Fruit fly (Drosophila melanogaster) whole organism, prepupa: ENCODE results near the gene Chro.

ENCODE experiments used
- Blimp-1 ChIP-seq: fragments of 200-800 bp; sonication (Bioruptor generic); optimal IDR thresholded peaks from 3 replicates; lab custom pipeline; 2017; ENCODE audit warnings: missing biosample characterization, missing genetic modification characterization, mild to moderate bottlenecking, moderate library complexity, missing genetic modification reagents
- CG10631 ChIP-seq: fragments of 200-800 bp; sonication (Bioruptor generic); optimal IDR thresholded peaks from 2 replicates; lab custom pipeline; 2016; ENCODE audit warnings: missing biosample characterization, missing genetic modification characterization
- CG10669 ChIP-seq: fragments of 200-800 bp; sonication (Bioruptor generic); optimal IDR thresholded peaks from 3 replicates; lab custom pipeline; 2018; ENCODE audit warnings: missing biosample characterization, mild to moderate bottlenecking, missing genetic modification characterization, moderate library complexity
- CG11294 ChIP-seq: fragments of 200-800 bp; sonication (Bioruptor generic); IDR thresholded peaks from 2 replicates; pipeline ENCODE4 v1.3.6; 2022; ENCODE audit warnings: missing biosample characterization, missing genetic modification characterization
- CG11902 ChIP-seq: fragments of 200-800 bp; sonication (Bioruptor generic); optimal IDR thresholded peaks from 3 replicates; lab custom pipeline; 2016; ENCODE audit warnings: missing biosample characterization, missing genetic modification characterization
- CG15336 ChIP-seq: fragments of 200-800 bp; sonication (Bioruptor generic); IDR thresholded peaks from 2 replicates; pipeline ENCODE4 v1.3.6; 2022; ENCODE audit warnings: missing biosample characterization, missing genetic modification characterization
- CG1621 ChIP-seq: fragments of 200-800 bp; sonication (Bioruptor generic); optimal IDR thresholded peaks from 3 replicates; lab custom pipeline; 2018; ENCODE audit warnings: missing biosample characterization, mild to moderate bottlenecking, missing genetic modification characterization
- CG16779 ChIP-seq: fragments of 200-800 bp; sonication (Bioruptor generic); optimal IDR thresholded peaks from 3 replicates; lab custom pipeline; 2017; ENCODE audit warnings: missing biosample characterization, mild to moderate bottlenecking, missing genetic modification characterization
- CG3032 ChIP-seq: fragments of 200-800 bp; optimal IDR thresholded peaks from 2 replicates; lab custom pipeline; 2019; ENCODE audit warnings: missing biosample characterization, mild to moderate bottlenecking, missing genetic modification characterization, moderate library complexity
- CG31627 ChIP-seq: fragments of 200-800 bp; sonication (Bioruptor generic); optimal IDR thresholded peaks from 3 replicates; lab custom pipeline; 2016; ENCODE audit warnings: missing biosample characterization, missing genetic modification characterization
- CG34406 ChIP-seq: fragments of 200-800 bp; sonication (Bioruptor generic); optimal IDR thresholded peaks from 3 replicates; lab custom pipeline; 2016; ENCODE audit warnings: missing biosample characterization, missing genetic modification characterization
- CG3919 ChIP-seq: fragments of 200-800 bp; sonication (Bioruptor generic); optimal IDR thresholded peaks from 3 replicates; lab custom pipeline; 2016; ENCODE audit warnings: missing biosample characterization, missing genetic modification characterization
- CG4318 ChIP-seq: fragments of 200-800 bp; sonication (Bioruptor generic); optimal IDR thresholded peaks from 3 replicates; lab custom pipeline; 2017; ENCODE audit warnings: missing biosample characterization, mild to moderate bottlenecking, missing genetic modification characterization
- CG6163 ChIP-seq: fragments of 200-800 bp; sonication (Bioruptor generic); IDR thresholded peaks from 3 replicates; pipeline ENCODE4 v1.3.6; 2022; ENCODE audit warnings: missing biosample characterization, missing genetic modification characterization
- CG6276 ChIP-seq: fragments of 200-800 bp; sonication (Bioruptor generic); optimal IDR thresholded peaks from 2 replicates; lab custom pipeline; 2017; ENCODE audit warnings: missing biosample characterization, mild to moderate bottlenecking, missing genetic modification characterization
- CG6792 ChIP-seq: fragments of 200-800 bp; sonication (Bioruptor generic); optimal IDR thresholded peaks from 3 replicates; lab custom pipeline; 2016; ENCODE audit warnings: missing biosample characterization, missing genetic modification characterization
- CG6808 ChIP-seq: fragments of 200-800 bp; sonication (Bioruptor generic); optimal IDR thresholded peaks from 3 replicates; lab custom pipeline; 2017; ENCODE audit warnings: missing biosample characterization, missing genetic modification characterization, mild to moderate bottlenecking, moderate library complexity, missing genetic modification reagents
- CG7368 ChIP-seq: fragments of 200-800 bp; sonication (Bioruptor generic); optimal IDR thresholded peaks from 3 replicates; lab custom pipeline; 2016; ENCODE audit warnings: missing biosample characterization, missing genetic modification characterization
- CG8119 ChIP-seq: fragments of 200-800 bp; sonication (Bioruptor generic); IDR thresholded peaks from 3 replicates; pipeline ENCODE4 v1.3.6; 2022; ENCODE audit warnings: missing biosample characterization, missing genetic modification characterization
- CG8319 ChIP-seq: fragments of 200-800 bp; sonication (Bioruptor generic); optimal IDR thresholded peaks from 3 replicates; lab custom pipeline; 2016; ENCODE audit warnings: missing biosample characterization, missing genetic modification characterization
- CG9139 ChIP-seq: fragments of 200-800 bp; sonication (Bioruptor generic); optimal IDR thresholded peaks from 3 replicates; lab custom pipeline; 2017; ENCODE audit warnings: missing biosample characterization, mild to moderate bottlenecking, missing genetic modification characterization
- Eip75B ChIP-seq: fragments of 200-800 bp; sonication (Bioruptor generic); optimal IDR thresholded peaks from 3 replicates; lab custom pipeline; 2016; ENCODE audit warnings: missing biosample characterization, missing genetic modification characterization
- Eip78C ChIP-seq: fragments of 200-800 bp; sonication (Bioruptor generic); peaks from one replicate; lab custom pipeline; 2016; ENCODE audit warnings: missing biosample characterization, missing genetic modification characterization
- Ets96B ChIP-seq: fragments of 200-800 bp; optimal IDR thresholded peaks from 2 replicates; lab custom pipeline; 2019; ENCODE audit warnings: missing biosample characterization, mild to moderate bottlenecking, missing genetic modification characterization, moderate library complexity
- Gug ChIP-seq: fragments of 200-800 bp; sonication (Bioruptor generic); IDR thresholded peaks from 2 replicates; pipeline ENCODE4 v1.3.6; 2022; ENCODE audit warnings: missing biosample characterization, missing genetic modification characterization
- Hr38 ChIP-seq: sonication (Bioruptor generic); optimal IDR thresholded peaks from 2 replicates; lab custom pipeline; 2016; ENCODE audit warnings: missing biosample characterization, missing genetic modification characterization
- Hr39 ChIP-seq: fragments of 200-800 bp; sonication (Bioruptor generic); optimal IDR thresholded peaks from 2 replicates; lab custom pipeline; 2016; ENCODE audit warnings: missing biosample characterization, missing genetic modification characterization
- Hr4 ChIP-seq: fragments of 200-800 bp; sonication (Bioruptor generic); optimal IDR thresholded peaks from 3 replicates; lab custom pipeline; 2016; ENCODE audit warnings: missing biosample characterization, missing genetic modification characterization
- Lpt ChIP-seq: fragments of 200-800 bp; sonication (Bioruptor generic); optimal IDR thresholded peaks from 3 replicates; lab custom pipeline; 2016; ENCODE audit warnings: missing biosample characterization, missing genetic modification characterization
- Met ChIP-seq: fragments of 200-800 bp; sonication (Bioruptor generic); optimal IDR thresholded peaks from 3 replicates; lab custom pipeline; 2016; ENCODE audit warnings: missing biosample characterization, missing genetic modification characterization
- Sox102F ChIP-seq: fragments of 200-800 bp; sonication (Bioruptor generic); optimal IDR thresholded peaks from 2 replicates; lab custom pipeline; 2016; ENCODE audit warnings: missing biosample characterization, mild to moderate bottlenecking, missing genetic modification characterization
- Sox15 ChIP-seq: fragments of 200-800 bp; sonication (Bioruptor generic); optimal IDR thresholded peaks from 3 replicates; lab custom pipeline; 2016; ENCODE audit warnings: missing biosample characterization, missing genetic modification characterization
- achi ChIP-seq: fragments of 200-800 bp; sonication (Bioruptor generic); optimal IDR thresholded peaks from 3 replicates; lab custom pipeline; 2016; ENCODE audit warnings: missing biosample characterization, missing genetic modification characterization
- acj6 ChIP-seq: fragments of 200-800 bp; sonication (Bioruptor generic); optimal IDR thresholded peaks from 3 replicates; lab custom pipeline; 2016; ENCODE audit warnings: missing biosample characterization, missing genetic modification characterization
- cyc ChIP-seq: fragments of 200-800 bp; sonication (Bioruptor generic); optimal IDR thresholded peaks from 3 replicates; lab custom pipeline; 2016; ENCODE audit warnings: missing biosample characterization, missing genetic modification characterization
- dsx ChIP-seq: fragments of 200-800 bp; optimal IDR thresholded peaks from 3 replicates; lab custom pipeline; 2019; ENCODE audit warnings: missing biosample characterization, mild to moderate bottlenecking, missing genetic modification characterization, moderate library complexity; ENCODE audit not compliant: poor library complexity, severe bottlenecking
- eg ChIP-seq: fragments of 200-800 bp; sonication (Bioruptor generic); IDR thresholded peaks from 3 replicates; pipeline ENCODE4 v1.3.6; 2022; ENCODE audit warnings: missing biosample characterization, missing genetic modification characterization
- esn ChIP-seq: fragments of 200-800 bp; sonication (Bioruptor generic); optimal IDR thresholded peaks from 2 replicates; lab custom pipeline; 2016; ENCODE audit warnings: missing biosample characterization, mild to moderate bottlenecking, missing genetic modification characterization, moderate library complexity
- lz ChIP-seq: fragments of 200-800 bp; sonication (Bioruptor generic); optimal IDR thresholded peaks from 3 replicates; lab custom pipeline; 2016; ENCODE audit warnings: missing biosample characterization, missing genetic modification characterization
- net ChIP-seq: fragments of 200-800 bp; sonication (Bioruptor generic); optimal IDR thresholded peaks from 3 replicates; lab custom pipeline; 2016; ENCODE audit warnings: missing biosample characterization, missing genetic modification characterization
- salr ChIP-seq, 2 experiments: fragments of 200-800 bp; sonication (Bioruptor generic); optimal IDR thresholded peaks; 3 replicates each; lab custom pipeline; 2016 to 2018; ENCODE audit warnings: missing biosample characterization in 2 of 2, missing genetic modification characterization in 2 of 2, mild to moderate bottlenecking in 1 of 2
- spab ChIP-seq: fragments of 200-800 bp; sonication (Bioruptor generic); optimal IDR thresholded peaks from 2 replicates; lab custom pipeline; 2017; ENCODE audit warnings: missing biosample characterization, mild to moderate bottlenecking, missing genetic modification characterization, missing genetic modification reagents
- ss ChIP-seq, 2 experiments: fragments of 200-800 bp; sonication (Bioruptor generic); optimal IDR thresholded peaks; 2 replicates in 1 of 2; 3 replicates in 1 of 2; lab custom pipeline; 2017 to 2018; ENCODE audit warnings: mild to moderate bottlenecking in 2 of 2, missing biosample characterization in 2 of 2, missing genetic modification characterization in 2 of 2, moderate library complexity in 1 of 2
- topi ChIP-seq: fragments of 200-800 bp; sonication (Bioruptor generic); optimal IDR thresholded peaks from 3 replicates; lab custom pipeline; 2016; ENCODE audit warnings: missing biosample characterization, missing genetic modification characterization

The Chro gene

dm6 chr3L:22835144-22835964 is 43.4 kb downstream of the Chro start, which contains the start of gene jim (continued):
- no peak for TF ChIP-seq CG31627
- peak; percentile 62 for TF ChIP-seq CG3919 (GFP tag; lab: Kevin White, UChicago)
- TF ChIP-seq topi (GFP tag; lab: Kevin White, UChicago): peak; percentile 4
- TF ChIP-seq CG7368 (GFP tag; lab: Kevin White, UChicago): peak; percentile 51
- no peak for TF ChIP-seq acj6
- peak; percentile 44 for TF ChIP-seq Ets96B (tag; lab: Kevin White, UChicago)
- peak in 1 of 2 experiments; percentile 15 for TF ChIP-seq salr (GFP tag; optimal IDR thresholded peaks at IDR 0.05; lab: Kevin White, UChicago)
- TF ChIP-seq CG8319: no peak
- no peak for TF ChIP-seq Hr39 (GFP tag; lab: Kevin White, UChicago)
- TF ChIP-seq CG11294 (GFP tag; lab: Robert Waterston, UW): peak; percentile 38; the same call in 1 of the 2 replicates
- no peak for TF ChIP-seq CG10631
- TF ChIP-seq esn (GFP tag; lab: Kevin White, UChicago): peak; percentile 27
- peak; percentile 31 for TF ChIP-seq CG6792 (GFP tag; lab: Kevin White, UChicago)
- TF ChIP-seq Sox15 (GFP tag; lab: Kevin White, UChicago): no peak
- no peak for TF ChIP-seq achi (GFP tag; lab: Kevin White, UChicago)
- TF ChIP-seq Hr38 (GFP tag; lab: Kevin White, UChicago): no peak
- no peak for TF ChIP-seq cyc (GFP tag; lab: Kevin White, UChicago)
- peak; percentile 2 for TF ChIP-seq CG34406 (GFP tag; lab: Kevin White, UChicago)
- TF ChIP-seq Eip78C: peak; percentile 86
- TF ChIP-seq CG3032 (tag; lab: Kevin White, UChicago): peak; percentile 37
- peak; percentile 69; the same call in 2 of the 3 replicates for TF ChIP-seq CG6163 (GFP tag; lab: Robert Waterston, UW)
- TF ChIP-seq Sox102F (GFP tag; lab: Kevin White, UChicago): peak; percentile 56
- TF ChIP-seq CG11902 (GFP tag; lab: Kevin White, UChicago): no peak
- TF ChIP-seq CG4318 (GFP tag; lab: Kevin White, UChicago): no peak
- TF ChIP-seq net (GFP tag; lab: Kevin White, UChicago): peak; percentile 16
- peak; percentile 49 for TF ChIP-seq spab
- peak; percentile 64 for TF ChIP-seq CG6276 (GFP tag; lab: Kevin White, UChicago)
- TF ChIP-seq Lpt (GFP tag; lab: Kevin White, UChicago): peak; percentile 87
- peak; percentile 67 for TF ChIP-seq CG6808 (GFP tag; lab: Kevin White, UChicago)
- peak; percentile 75 for TF ChIP-seq CG9139 (GFP tag; lab: Kevin White, UChicago)
- TF ChIP-seq CG16779 (tag; lab: Kevin White, UChicago): peak; percentile 68
- peak; percentile 5 for TF ChIP-seq Eip75B (GFP tag; lab: Kevin White, UChicago)
- TF ChIP-seq CG8119 (GFP tag; lab: Robert Waterston, UW): peak; percentile 60; the same call in 2 of the 3 replicates
- TF ChIP-seq, all 60 proteins: peak for 39

dm6 chr3L:22830132-22830697 is 48.6 kb downstream of the Chro start:
- no peak for TF ChIP-seq salr (GFP tag; optimal IDR thresholded peaks at IDR 0.05; lab: Kevin White, UChicago)

- no peak for TF ChIP-seq lz
- TF ChIP-seq CG6276 (GFP tag; lab: Kevin White, UChicago): peak; percentile 44
- TF ChIP-seq CG10669: peak; percentile 48
- peak in 1 of 2 experiments; percentile 3 for TF ChIP-seq salr (GFP tag; optimal IDR thresholded peaks at IDR 0.05; lab: Kevin White, UChicago)
- TF ChIP-seq ss (GFP tag; optimal IDR thresholded peaks at IDR 0.05; lab: Kevin White, UChicago): peak in 1 of 2 experiments; percentile 66
- 0 out of 3 replicates have a peak, but pooled peaks have one; percentile 32 for TF ChIP-seq eg (GFP tag; lab: Robert Waterston, UW)
- TF ChIP-seq Gug (GFP tag; lab: Robert Waterston, UW): no peak
- TF ChIP-seq Hr4: no peak
- 0 out of 2 replicates have a peak, but pooled peaks have one; percentile 23 for TF ChIP-seq CG15336
- TF ChIP-seq CG6792 (GFP tag; lab: Kevin White, UChicago): no peak
- peak; percentile 20 for TF ChIP-seq CG1621 (tag; lab: Kevin White, UChicago)
- TF ChIP-seq CG6163 (GFP tag; lab: Robert Waterston, UW): peak; percentile 21; the same call in 2 of the 3 replicates
- TF ChIP-seq CG8319: no peak
- peak; percentile 5 for TF ChIP-seq Ets96B (tag; lab: Kevin White, UChicago)
- TF ChIP-seq esn (GFP tag; lab: Kevin White, UChicago): peak; percentile 2
- peak; percentile 8 for TF ChIP-seq Met (GFP tag; lab: Kevin White, UChicago)
- TF ChIP-seq dsx (GFP tag; lab: Kevin White, UChicago): peak; percentile 16
- TF ChIP-seq spab: peak; percentile 6
- TF ChIP-seq Eip78C: peak; percentile 72
- peak; percentile 39 for TF ChIP-seq CG6808 (GFP tag; lab: Kevin White, UChicago)
- TF ChIP-seq Blimp-1: no peak
- no peak for TF ChIP-seq CG9139 (GFP tag; lab: Kevin White, UChicago)
Observed at dm6 chr3L:22826236-22826635, 52.5 kb downstream of the Chro start.
